Worm (Caenorhabditis elegans) whole organism, young adult: ENCODE results near the gene lex-1.

Experiments
- B0019.2 ChIP-seq: fragments of 200-800 bp; sonication (Bioruptor generic); conservative IDR thresholded peaks from 2 replicates; pipeline ENCODE4 v1.3.6; 2022; ENCODE audit warnings: missing genetic modification reagents, missing genetic modification characterization, missing compliant biosample characterization
- F22D6.2 ChIP-seq: sonication (generic microtip); optimal IDR thresholded peaks from 2 replicates; lab custom pipeline; 2016; ENCODE audit warnings: mild to moderate bottlenecking, missing genetic modification characterization, missing compliant biosample characterization
- F39B2.1 ChIP-seq: fragments of 200-800 bp; sonication (Bioruptor generic); IDR thresholded peaks from 2 replicates; pipeline ENCODE4 v1.3.6; 2022; ENCODE audit warnings: missing genetic modification reagents, missing genetic modification characterization, missing compliant biosample characterization
- F55B11.4 ChIP-seq: sonication (generic microtip); optimal IDR thresholded peaks from 2 replicates; lab custom pipeline; 2016; ENCODE audit warnings: missing compliant biosample characterization, missing genetic modification characterization, borderline replicate concordance; ENCODE audit not compliant: insufficient read depth
- F57C9.4 ChIP-seq: sonication (generic microtip); optimal IDR thresholded peaks from 2 replicates; lab custom pipeline; 2017; ENCODE audit warnings: mild to moderate bottlenecking, missing genetic modification characterization, missing compliant biosample characterization
- K11D2.4 ChIP-seq: fragments of 200-800 bp; sonication (Bioruptor generic); IDR thresholded peaks from 2 replicates; pipeline ENCODE4 v1.3.6; 2022; ENCODE audit warnings: missing genetic modification reagents, missing genetic modification characterization, missing compliant biosample characterization
- Y56A3A.18 ChIP-seq: fragments of 200-800 bp; sonication (Bioruptor generic); IDR thresholded peaks from 2 replicates; pipeline ENCODE4 v1.3.6; 2022; ENCODE audit warnings: missing genetic modification reagents, missing genetic modification characterization, missing compliant biosample characterization
- akir-1 ChIP-seq: fragments of 200-800 bp; sonication (Bioruptor generic); optimal IDR thresholded peaks from 2 replicates; lab custom pipeline; 2018; ENCODE audit warnings: mild to moderate bottlenecking, missing genetic modification characterization, moderate library complexity, missing compliant biosample characterization
- attf-6 ChIP-seq: fragments of 200-800 bp; sonication (Bioruptor generic); IDR thresholded peaks from 2 replicates; pipeline ENCODE4 v1.3.6; 2022; ENCODE audit warnings: missing genetic modification reagents, missing genetic modification characterization, missing compliant biosample characterization
- cebp-2 ChIP-seq: fragments of 200-800 bp; sonication (Bioruptor generic); IDR thresholded peaks from 2 replicates; pipeline ENCODE4 v1.3.6; 2022; ENCODE audit warnings: missing genetic modification characterization, missing compliant biosample characterization
- ceh-40 ChIP-seq: fragments of 200-800 bp; sonication (Bioruptor generic); IDR thresholded peaks from 2 replicates; pipeline ENCODE4 v1.3.6; 2022; ENCODE audit warnings: missing genetic modification characterization, missing compliant biosample characterization
- ceh-58 ChIP-seq: fragments of 200-800 bp; sonication (Bioruptor generic); IDR thresholded peaks from 2 replicates; pipeline ENCODE4 v1.3.6; 2022; ENCODE audit warnings: missing genetic modification characterization, missing compliant biosample characterization
- ceh-91 ChIP-seq: fragments of 200-800 bp; sonication (Bioruptor generic); IDR thresholded peaks from 2 replicates; pipeline ENCODE4 v1.3.6; 2022; ENCODE audit warnings: missing genetic modification reagents, missing genetic modification characterization, missing compliant biosample characterization
- chd-7 ChIP-seq: sonication (generic microtip); optimal IDR thresholded peaks from 2 replicates; lab custom pipeline; 2016; ENCODE audit warnings: mild to moderate bottlenecking, missing genetic modification characterization, moderate library complexity, missing compliant biosample characterization
- die-1 ChIP-seq: sonication (generic microtip); optimal IDR thresholded peaks from 2 replicates; lab custom pipeline; 2016; ENCODE audit warnings: missing genotype, mild to moderate bottlenecking, missing genetic modification characterization, missing compliant biosample characterization
- dox-1 ChIP-seq: fragments of 200-800 bp; sonication (Bioruptor generic); IDR thresholded peaks from 2 replicates; pipeline ENCODE4 v1.3.6; 2022; ENCODE audit warnings: missing genetic modification reagents, missing genetic modification characterization, missing compliant biosample characterization
- dpff-1 ChIP-seq: sonication (generic microtip); optimal IDR thresholded peaks from 2 replicates; lab custom pipeline; 2017; ENCODE audit warnings: mild to moderate bottlenecking, missing genetic modification characterization, missing compliant biosample characterization
- egl-18 ChIP-seq: fragments of 200-800 bp; sonication (Bioruptor generic); IDR thresholded peaks from 2 replicates; pipeline ENCODE4 v1.3.6; 2022; ENCODE audit warnings: missing genetic modification reagents, missing genetic modification characterization, missing compliant biosample characterization
- egl-44 ChIP-seq: fragments of 200-800 bp; sonication (Bioruptor generic); IDR thresholded peaks from 2 replicates; pipeline ENCODE4 v1.3.6; 2022; ENCODE audit warnings: missing genetic modification reagents, missing genetic modification characterization, missing compliant biosample characterization
- egrh-3 ChIP-seq: fragments of 200-800 bp; sonication (Bioruptor generic); IDR thresholded peaks from 2 replicates; pipeline ENCODE4 v1.3.6; 2022; ENCODE audit warnings: missing genetic modification reagents, missing genetic modification characterization, missing compliant biosample characterization
- gei-17 ChIP-seq: fragments of 200-800 bp; sonication (Bioruptor generic); optimal IDR thresholded peaks from 2 replicates; lab custom pipeline; 2018; ENCODE audit warnings: mild to moderate bottlenecking, missing genetic modification characterization, missing compliant biosample characterization
- hlh-26 ChIP-seq: fragments of 200-800 bp; sonication (Bioruptor generic); conservative IDR thresholded peaks from 2 replicates; pipeline ENCODE4 v1.3.6; 2022; ENCODE audit warnings: missing genetic modification reagents, missing genetic modification characterization, missing compliant biosample characterization
- hsf-1 ChIP-seq: fragments of 200-800 bp; sonication (Bioruptor generic); IDR thresholded peaks from 2 replicates; pipeline ENCODE4 v1.3.6; 2022; ENCODE audit warnings: missing genetic modification reagents, missing genetic modification characterization, missing compliant biosample characterization
- lin-26 ChIP-seq: fragments of 200-800 bp; sonication (Bioruptor generic); IDR thresholded peaks from 2 replicates; pipeline ENCODE4 v1.3.6; 2022; ENCODE audit warnings: missing genetic modification reagents, missing genetic modification characterization, missing compliant biosample characterization
- lin-40 ChIP-seq: sonication (generic microtip); optimal IDR thresholded peaks from 2 replicates; lab custom pipeline; 2016; ENCODE audit warnings: missing genetic modification characterization, mild to moderate bottlenecking, missing compliant biosample characterization, missing genotype, missing genetic modification reagents
- madf-3 ChIP-seq: fragments of 200-800 bp; sonication (Bioruptor generic); IDR thresholded peaks from 2 replicates; pipeline ENCODE4 v1.3.6; 2022; ENCODE audit warnings: missing genetic modification reagents, missing genetic modification characterization, missing compliant biosample characterization
- madf-6 ChIP-seq: fragments of 200-800 bp; sonication (Bioruptor generic); IDR thresholded peaks from 2 replicates; pipeline ENCODE4 v1.3.6; 2022; ENCODE audit warnings: missing genetic modification reagents, missing genetic modification characterization, missing compliant biosample characterization
- madf-8 ChIP-seq: fragments of 200-800 bp; sonication (Bioruptor generic); conservative IDR thresholded peaks from 2 replicates; pipeline ENCODE4 v1.3.6; 2022; ENCODE audit warnings: missing genetic modification reagents, missing genetic modification characterization, missing compliant biosample characterization
- mes-4 ChIP-seq: sonication (generic microtip); optimal IDR thresholded peaks from 2 replicates; lab custom pipeline; 2016; ENCODE audit warnings: missing genotype, missing genetic modification characterization, missing compliant biosample characterization
- mxl-1 ChIP-seq: sonication (generic microtip); optimal IDR thresholded peaks from 2 replicates; lab custom pipeline; 2016; ENCODE audit warnings: missing genetic modification characterization, missing compliant biosample characterization
- nfyb-1 ChIP-seq: fragments of 200-800 bp; sonication (Bioruptor generic); IDR thresholded peaks from 2 replicates; pipeline ENCODE4 v1.3.6; 2022; ENCODE audit warnings: missing genetic modification reagents, missing genetic modification characterization, missing compliant biosample characterization
- nhr-120 ChIP-seq: fragments of 200-800 bp; sonication (Bioruptor generic); IDR thresholded peaks from 2 replicates; pipeline ENCODE4 v1.3.6; 2022; ENCODE audit warnings: missing genetic modification characterization, missing compliant biosample characterization
- nhr-179 ChIP-seq: sonication (generic microtip); optimal IDR thresholded peaks from 2 replicates; lab custom pipeline; 2016; ENCODE audit warnings: mild to moderate bottlenecking, missing genetic modification characterization, missing compliant biosample characterization
- nhr-80 ChIP-seq: sonication (generic microtip); optimal IDR thresholded peaks from 2 replicates; lab custom pipeline; 2016; ENCODE audit warnings: missing genetic modification characterization, missing compliant biosample characterization
- rec-8 ChIP-seq, 2 experiments: sonication (generic microtip); optimal IDR thresholded peaks; 2 replicates each; lab custom pipeline; 2016; ENCODE audit warnings: mild to moderate bottlenecking in 2 of 2, missing genetic modification characterization in 2 of 2, missing genetic modification reagents in 2 of 2, missing genotype in 2 of 2, missing biosample characterization in 1 of 2, missing compliant biosample characterization in 1 of 2, moderate library complexity in 1 of 2
- sdz-38 ChIP-seq: sonication (generic microtip); optimal IDR thresholded peaks from 2 replicates; lab custom pipeline; 2016; ENCODE audit warnings: missing genotype, missing genetic modification characterization, missing compliant biosample characterization
- unc-62 ChIP-seq: fragments of 150-350 bp; optimal IDR thresholded peaks from 2 replicates; lab custom pipeline; 2014; ENCODE audit warnings: missing biosample characterization, missing genetic modification reagents, missing genetic modification characterization
- zfh-2 ChIP-seq: fragments of 200-800 bp; sonication (Bioruptor generic); conservative IDR thresholded peaks from 2 replicates; pipeline ENCODE4 v1.3.6; 2022; ENCODE audit warnings: missing genetic modification reagents, missing genetic modification characterization, missing compliant biosample characterization
- ztf-18 ChIP-seq: sonication (generic microtip); optimal IDR thresholded peaks from 2 replicates; lab custom pipeline; 2016; ENCODE audit warnings: missing genotype, mild to moderate bottlenecking, missing genetic modification characterization, missing compliant biosample characterization
- ztf-22 ChIP-seq: fragments of 200-800 bp; sonication (Bioruptor generic); optimal IDR thresholded peaks from 2 replicates; lab custom pipeline; 2018; ENCODE audit warnings: mild to moderate bottlenecking, missing genetic modification characterization, moderate library complexity, missing compliant biosample characterization
- ztf-25 ChIP-seq: fragments of 200-800 bp; sonication (Bioruptor generic); IDR thresholded peaks from 2 replicates; pipeline ENCODE4 v1.3.6; 2022; ENCODE audit warnings: missing genetic modification reagents, missing genetic modification characterization, missing compliant biosample characterization

lex-1 gene

DNA sequence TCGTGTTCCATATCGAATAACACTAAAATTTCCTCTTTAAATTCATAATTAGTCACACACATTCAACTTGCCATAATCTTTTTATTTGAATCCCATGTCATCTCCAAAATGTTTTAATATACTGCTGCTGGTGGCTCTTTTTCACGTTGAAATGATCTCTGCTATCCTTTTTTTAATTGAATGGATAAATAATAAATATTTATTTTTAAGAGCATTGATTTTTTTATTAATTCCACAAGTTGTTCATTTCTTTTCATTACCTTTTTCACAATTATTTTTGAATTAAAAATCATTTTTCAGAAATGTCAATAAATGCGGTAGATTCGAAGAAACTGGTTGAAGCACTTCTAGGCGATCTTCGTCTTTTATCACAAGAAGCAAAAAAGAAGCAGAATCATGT, 17.2 kb downstream of the lex-1 start, which contains the start of gene mon-2 (continued):
- no peak for TF ChIP-seq die-1 (tag; lab: Kevin White, UChicago)

DNA sequence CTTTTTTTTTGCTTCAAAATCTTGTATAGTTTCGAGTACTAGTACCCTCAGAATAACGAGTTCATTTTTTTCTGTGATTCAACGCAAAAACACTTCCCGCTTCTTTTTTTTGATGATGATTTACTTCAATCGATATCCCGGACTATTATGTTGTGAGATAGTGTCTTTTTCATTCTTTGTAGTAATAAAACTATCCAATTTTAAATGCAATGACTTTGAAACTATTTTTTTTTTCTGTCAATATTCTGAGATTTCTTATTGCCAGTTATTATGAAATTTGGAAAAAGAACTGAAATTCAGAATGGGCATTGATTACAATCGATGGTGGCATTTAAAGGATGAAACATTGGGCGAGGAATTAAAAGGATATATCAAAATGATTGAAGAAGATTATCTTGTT, 26.3 kb downstream of the lex-1 start, which contains the start of gene M18.3:
Gene M18.3 (plus strand): TSS at position 301 of the 400 bp plus-strand sequence.
- TF ChIP-seq lin-26 (GFP tag; lab: Robert Waterston, UW), result no peak
- TF ChIP-seq rec-8 (tag; optimal IDR thresholded peaks at IDR 0.05; lab: Kevin White, UChicago), result no peak
- TF ChIP-seq mes-4 (tag; lab: Kevin White, UChicago), result no peak
- TF ChIP-seq ceh-58, result no peak
- no peak for TF ChIP-seq Y56A3A.18
- TF ChIP-seq madf-3 (GFP tag; lab: Robert Waterston, UW), result no peak
- no peak for TF ChIP-seq unc-62 (GFP tag; lab: Kevin White, UChicago)
- no peak for TF ChIP-seq madf-8 (GFP tag; lab: Robert Waterston, UW)
- TF ChIP-seq ceh-40 (GFP tag; lab: Robert Waterston, UW), result no peak
- no peak for TF ChIP-seq dpff-1 (tag; lab: Kevin White, UChicago)
- no peak for TF ChIP-seq hsf-1 (GFP tag; lab: Robert Waterston, UW)
- TF ChIP-seq sdz-38 (tag; lab: Kevin White, UChicago), result no peak
- TF ChIP-seq chd-7 (tag; lab: Kevin White, UChicago), result no peak

DNA sequence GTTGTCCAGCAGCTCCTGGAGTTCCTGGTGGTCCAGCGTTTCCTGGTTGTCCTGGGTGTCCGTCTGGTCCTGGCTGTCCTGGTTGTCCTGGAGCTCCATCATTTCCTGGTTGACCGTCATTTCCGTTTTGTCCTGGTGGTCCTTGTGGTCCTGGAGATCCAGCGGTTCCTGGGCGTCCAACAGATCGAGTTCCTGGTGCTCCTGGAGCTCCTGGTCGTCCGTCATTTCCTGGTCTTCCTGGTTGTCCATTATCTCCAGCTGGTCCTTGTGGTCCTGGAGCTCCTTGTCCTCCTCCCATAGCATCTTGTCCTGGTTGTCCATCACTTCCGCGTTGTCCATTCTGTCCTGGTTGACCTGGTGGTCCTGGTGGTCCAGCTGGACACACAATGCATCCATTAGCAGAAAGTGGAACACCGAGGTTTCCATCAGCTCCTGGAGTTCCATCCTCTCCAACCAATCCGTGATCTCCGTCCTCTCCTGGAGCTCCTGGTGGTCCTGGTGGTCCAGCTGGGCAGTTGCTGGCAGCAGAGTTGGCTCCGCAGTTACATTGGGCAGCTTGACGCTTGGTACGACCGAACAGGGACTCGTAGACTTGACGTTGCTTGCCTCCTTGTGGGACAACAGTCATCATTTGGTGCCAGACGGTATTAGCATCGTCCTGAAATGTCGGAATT, 29.8 kb downstream of the lex-1 start:
- no peak for TF ChIP-seq K11D2.4 (GFP tag; lab: Robert Waterston, UW)
- TF ChIP-seq F22D6.2 (tag; lab: Kevin White, UChicago), result no peak
- 0 out of 2 replicates have a peak, but pooled peaks have one; percentile 24 for TF ChIP-seq egl-18 (GFP tag; lab: Robert Waterston, UW)
- no peak for TF ChIP-seq nfyb-1 (GFP tag; lab: Robert Waterston, UW)
- no peak for TF ChIP-seq madf-6
- 0 out of 2 replicates have a peak, but pooled peaks have one; percentile 56 for TF ChIP-seq hsf-1 (GFP tag; lab: Robert Waterston, UW)
- no peak for TF ChIP-seq ztf-25
- no peak for TF ChIP-seq egl-44 (GFP tag; lab: Robert Waterston, UW)
- TF ChIP-seq cebp-2 (GFP tag; lab: Robert Waterston, UW), result peak; percentile 55; the same call in 1 of the 2 replicates
- TF ChIP-seq lin-40 (tag; lab: Kevin White, UChicago), result peak; percentile 7
- no peak for TF ChIP-seq ceh-91 (GFP tag; lab: Robert Waterston, UW)
- TF ChIP-seq zfh-2, result peak; percentile 76; the same call in 1 of the 2 replicates
- TF ChIP-seq mxl-1 (tag; lab: Kevin White, UChicago), result no peak
- no peak for TF ChIP-seq nhr-80 (tag; lab: Kevin White, UChicago)
- no peak for TF ChIP-seq gei-17 (GFP tag; lab: Kevin White, UChicago)
- 0 out of 2 replicates have a peak, but pooled peaks have one; percentile 3 for TF ChIP-seq egrh-3 (GFP tag; lab: Robert Waterston, UW)

DNA sequence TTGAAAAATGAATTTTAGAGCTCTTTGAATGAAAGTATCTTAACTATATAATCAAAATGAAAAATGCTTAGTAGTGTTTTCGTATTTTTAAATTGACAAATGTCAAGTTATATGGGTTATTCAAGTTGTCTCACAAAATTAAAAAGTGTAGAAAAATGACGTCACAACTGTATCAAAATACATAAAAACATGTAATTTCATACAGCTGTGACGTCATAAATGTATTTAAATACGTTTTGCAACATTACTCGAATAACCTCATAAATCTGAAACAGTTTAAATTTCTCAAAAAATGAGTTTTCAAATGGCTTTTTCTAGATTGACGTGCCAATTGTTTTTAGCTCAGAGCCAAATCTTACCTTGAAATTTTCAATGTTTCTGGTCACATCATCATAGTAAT, 30.5 kb downstream of the lex-1 start:
- TF ChIP-seq hlh-26 (no peak), lin-40 (tag; lab: Kevin White, UChicago) (peak; percentile 34)

DNA sequence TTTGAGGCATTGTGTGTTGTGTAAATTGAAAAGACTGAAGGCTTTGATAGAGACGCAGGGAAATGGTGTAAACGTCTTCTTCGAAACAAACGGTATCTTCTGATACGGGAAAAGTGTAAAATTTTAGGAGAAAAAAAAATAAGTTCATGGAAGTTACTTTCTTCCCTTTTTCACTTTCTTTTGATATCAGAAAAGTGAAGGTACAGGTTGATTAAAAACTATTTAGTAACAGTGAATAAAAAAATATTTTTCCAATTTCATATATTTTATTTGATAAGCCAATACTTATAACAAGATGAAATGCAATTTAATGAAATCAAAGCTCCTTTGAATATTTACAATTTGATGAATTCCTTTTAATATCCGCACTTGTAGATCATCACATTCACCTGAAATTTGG, 31.1 kb downstream of the lex-1 start, which contains the start of gene col-129:
Gene col-129 (minus strand): TSS at position 101 of the 400 bp plus-strand sequence.
- no peak for TF ChIP-seq nhr-179 (tag; lab: Kevin White, UChicago)
- TF ChIP-seq akir-1 (GFP tag; lab: Kevin White, UChicago), result no peak
- no peak for TF ChIP-seq hlh-26
- no peak for TF ChIP-seq B0019.2 (GFP tag; lab: Robert Waterston, UW)
- TF ChIP-seq attf-6 (GFP tag; lab: Robert Waterston, UW), result no peak
- TF ChIP-seq ztf-22, result no peak
- TF ChIP-seq ztf-18 (tag; lab: Kevin White, UChicago), result no peak
- no peak for TF ChIP-seq nhr-120 (GFP tag; lab: Robert Waterston, UW)
- TF ChIP-seq F57C9.4 (tag; lab: Kevin White, UChicago), result no peak
- TF ChIP-seq F39B2.1, result no peak
- TF ChIP-seq dox-1 (GFP tag; lab: Robert Waterston, UW), result no peak
- no peak for TF ChIP-seq F55B11.4 (tag; lab: Kevin White, UChicago)
- no peak for TF ChIP-seq F22D6.2 (tag; lab: Kevin White, UChicago)
